Worm (Caenorhabditis elegans) whole organism, young adult: ENCODE measurements around the gene Y102A11A.5.

Source experiments
- aptf-3 ChIP-seq: fragments of 200-800 bp; sonication (Bioruptor generic); IDR thresholded peaks from 2 replicates; pipeline ENCODE4 v1.3.6; 2022; ENCODE audit warnings: missing genetic modification characterization, missing compliant biosample characterization
- atf-7 ChIP-seq: sonication (generic microtip); optimal IDR thresholded peaks from 2 replicates; lab custom pipeline; 2017; ENCODE audit warnings: mild to moderate bottlenecking, missing genetic modification characterization, missing compliant biosample characterization
- ceh-27 ChIP-seq: fragments of 200-800 bp; sonication (Bioruptor generic); optimal IDR thresholded peaks from 2 replicates; lab custom pipeline; 2018; ENCODE audit warnings: mild to moderate bottlenecking, missing genetic modification characterization, moderate library complexity, missing compliant biosample characterization
- dpl-1 ChIP-seq: fragments of 150-350 bp; optimal IDR thresholded peaks from 2 replicates; lab custom pipeline; 2014; ENCODE audit warnings: missing biosample characterization, missing genetic modification reagents, missing genetic modification characterization
- gei-17 ChIP-seq: fragments of 200-800 bp; sonication (Bioruptor generic); optimal IDR thresholded peaks from 2 replicates; lab custom pipeline; 2018; ENCODE audit warnings: mild to moderate bottlenecking, missing genetic modification characterization, missing compliant biosample characterization
- lin-35 ChIP-seq, 3 experiments: fragments of 150-350 bp in 2 of 3; sonication (generic microtip) in 1 of 3; optimal IDR thresholded peaks; 2 replicates each; lab custom pipeline; 2014 to 2018; ENCODE audit warnings: missing biosample characterization in 3 of 3, missing genetic modification characterization in 3 of 3, missing genetic modification reagents in 3 of 3
- nhr-90 ChIP-seq: sonication (generic microtip); optimal IDR thresholded peaks from 2 replicates; lab custom pipeline; 2016; ENCODE audit warnings: missing genotype, mild to moderate bottlenecking, missing genetic modification characterization, missing compliant biosample characterization
- pha-4 ChIP-seq: fragments of 150-350 bp; sonication (generic microtip); optimal IDR thresholded peaks from 2 replicates; lab custom pipeline; 2014; ENCODE audit warnings: missing biosample characterization, missing genetic modification reagents, missing genetic modification characterization
- repo-1 ChIP-seq: sonication (generic microtip); optimal IDR thresholded peaks from 2 replicates; lab custom pipeline; 2017; ENCODE audit warnings: mild to moderate bottlenecking, missing genetic modification characterization, missing compliant biosample characterization
- zim-3 ChIP-seq: sonication (generic microtip); optimal IDR thresholded peaks from 2 replicates; lab custom pipeline; 2017; ENCODE audit warnings: mild to moderate bottlenecking, missing genetic modification characterization, moderate library complexity, missing compliant biosample characterization

DNA sequence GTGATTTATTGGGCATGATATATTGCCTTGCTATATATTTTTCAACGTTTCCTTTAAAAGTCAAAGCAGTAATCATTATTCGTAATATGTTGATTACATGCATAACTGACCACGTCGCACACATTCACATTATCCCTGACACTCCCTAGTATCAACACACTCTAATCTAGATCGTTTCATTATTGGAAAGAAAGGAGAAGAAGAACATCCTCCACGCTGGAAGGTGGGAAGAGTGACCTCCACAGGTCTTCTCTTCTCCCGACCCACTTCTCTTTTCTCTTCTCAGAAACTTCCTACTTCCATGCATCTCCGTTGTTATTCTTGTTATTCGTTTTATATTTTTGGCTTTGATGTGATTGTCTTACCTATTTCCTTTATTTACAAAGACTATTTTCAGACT lies 42.7 kb upstream of the Y102A11A.5 start, which contains the start of gene txdc-12.2:
- TF ChIP-seq ceh-27 (GFP tag; lab: Kevin White, UChicago) (no peak), dpl-1 (GFP tag; lab: Kevin White, UChicago) (no peak), pha-4 (tag; lab: Kevin White, UChicago) (no peak), gei-17 (GFP tag; lab: Kevin White, UChicago) (no peak), nhr-90 (tag; lab: Kevin White, UChicago) (no peak), zim-3 (tag; lab: Kevin White, UChicago) (no peak), atf-7 (tag; lab: Kevin White, UChicago) (no peak), lin-35 (GFP tag; optimal IDR thresholded peaks at IDR 0.05; lab: Kevin White, UChicago) (no peak), repo-1 (tag; lab: Kevin White, UChicago) (no peak), aptf-3 (GFP tag; lab: Robert Waterston, UW) (no peak)
